In the genomic region with DNA sequence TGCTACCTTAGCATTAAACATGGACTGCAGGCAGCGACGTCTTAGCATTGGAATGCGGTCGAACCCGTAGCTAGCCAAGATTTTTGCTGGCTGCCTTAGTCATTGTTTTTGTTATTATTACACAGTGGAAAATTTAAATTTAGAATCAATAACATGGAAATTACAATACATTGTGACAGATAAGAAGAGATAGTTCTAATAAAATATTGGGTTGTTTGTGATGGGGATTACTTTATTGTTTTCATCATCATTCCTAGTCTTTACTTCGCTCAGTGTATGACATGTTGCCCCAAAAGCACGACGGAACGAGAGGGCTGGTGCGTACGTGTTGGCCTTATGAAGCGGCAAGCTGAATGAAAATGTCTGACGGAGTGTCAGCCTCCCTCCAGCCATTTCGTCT, we compare ENCODE assay signal across 4 fruit fly cellular contexts.
A peak's percentile ranks its signal among the peaks of the same experiment; 100 is the strongest.
TF ChIP-seq lines count a peak whose summit lies in the region.

No protein-coding gene starts in this region.

- peak; percentile 32 for TF ChIP-seq CTCF in whole organism, embryonic (GFP tag; optimal IDR thresholded peaks at IDR 0.05; lab: Kevin White, UChicago)

TF ChIP-seq in whole organism, embryonic, 481 proteins besides CTCF, POLR2A, EP300 and RAD21 (continues in another document):
- TF ChIP-seq CG6791 (GFP tag; IDR thresholded peaks at IDR 0.05; lab: Robert Waterston, UW; ENCODE audit: partially characterized antibody) (no peak), HLH3B (GFP tag; IDR thresholded peaks at IDR 0.05; lab: Robert Waterston, UW) (peak; percentile 88), CG10543 (GFP tag; optimal IDR thresholded peaks at IDR 0.05; lab: Kevin White, UChicago) (peak; percentile 86), CG6175 (GFP tag; IDR thresholded peaks at IDR 0.05; lab: Robert Waterston, UW) (peak; percentile 86), chinmo (GFP tag; IDR thresholded peaks at IDR 0.05; lab: Robert Waterston, UW; ENCODE audit: partially characterized antibody) (no peak), Side (GFP tag; optimal IDR thresholded peaks at IDR 0.05; lab: Kevin White, UChicago) (peak; percentile 82), Nf-YA (GFP tag; IDR thresholded peaks at IDR 0.05; lab: Robert Waterston, UW) (peak; percentile 74; the same call in 1 of the 2 replicates), CG6272 (GFP tag; IDR thresholded peaks at IDR 0.05; lab: Robert Waterston, UW) (peak; percentile 66), Adf1 (GFP tag; IDR thresholded peaks at IDR 0.05; lab: Robert Waterston, UW) (peak; percentile 30; the same call in 1 of the 2 replicates), B-H2 (GFP tag; optimal IDR thresholded peaks at IDR 0.05; lab: Kevin White, UChicago) (no peak), CG3847 (GFP tag; IDR thresholded peaks at IDR 0.05; lab: Robert Waterston, UW) (peak; percentile 74), CG12219 (GFP tag; optimal IDR thresholded peaks at IDR 0.05; lab: Kevin White, UChicago) (peak; percentile 82), CG9609 (GFP tag; optimal IDR thresholded peaks at IDR 0.05; lab: Kevin White, UChicago) (peak; percentile 67), Usf (GFP tag; optimal IDR thresholded peaks at IDR 0.05; lab: Kevin White, UChicago) (peak; percentile 20), Dfd (GFP tag; optimal IDR thresholded peaks at IDR 0.05; lab: Kevin White, UChicago) (no peak), CG3838 (GFP tag; optimal IDR thresholded peaks at IDR 0.05; lab: Kevin White, UChicago) (peak; percentile 18), Bdp1 (GFP tag; optimal IDR thresholded peaks at IDR 0.05; lab: Kevin White, UChicago) (peak; percentile 58), CG2678 (tag; optimal IDR thresholded peaks at IDR 0.05; lab: Kevin White, UChicago) (peak; percentile 92), NC2α (GFP tag; optimal IDR thresholded peaks at IDR 0.05; lab: Kevin White, UChicago) (peak; percentile 46), Vsx1 (GFP tag; optimal IDR thresholded peaks at IDR 0.05; lab: Kevin White, UChicago) (peak; percentile 61), Hey (tag; optimal IDR thresholded peaks at IDR 0.05; lab: Kevin White, UChicago) (peak; percentile 46)

TF ChIP-seq in whole organism, prepupa, 60 proteins besides CTCF, POLR2A, EP300 and RAD21 (continues in another document):
- TF ChIP-seq CG8119 (GFP tag; IDR thresholded peaks at IDR 0.05; lab: Robert Waterston, UW), result peak; percentile 88
- peak; percentile 86 for TF ChIP-seq achi (GFP tag; optimal IDR thresholded peaks at IDR 0.05; lab: Kevin White, UChicago)
- TF ChIP-seq vri (GFP tag; optimal IDR thresholded peaks at IDR 0.05; lab: Kevin White, UChicago), result peak; percentile 3
- peak; percentile 56 for TF ChIP-seq Sox102F (GFP tag; optimal IDR thresholded peaks at IDR 0.05; lab: Kevin White, UChicago)
- TF ChIP-seq Met (GFP tag; optimal IDR thresholded peaks at IDR 0.05; lab: Kevin White, UChicago), result peak; percentile 68
- peak; percentile 43 for TF ChIP-seq Smox (GFP tag; optimal IDR thresholded peaks at IDR 0.05; lab: Kevin White, UChicago)
- TF ChIP-seq CG10631 (GFP tag; optimal IDR thresholded peaks at IDR 0.05; lab: Kevin White, UChicago), result peak; percentile 88
- TF ChIP-seq dsx (GFP tag; optimal IDR thresholded peaks at IDR 0.05; lab: Kevin White, UChicago; ENCODE audit: poor library complexity, severe bottlenecking), result peak; percentile 87
- TF ChIP-seq Sox14 (GFP tag; optimal IDR thresholded peaks at IDR 0.05; lab: Kevin White, UChicago), result peak; percentile 70
- peak; percentile 52 for TF ChIP-seq lz (GFP tag; optimal IDR thresholded peaks at IDR 0.05; lab: Kevin White, UChicago)
- no peak for TF ChIP-seq Eip93F (GFP tag; optimal IDR thresholded peaks at IDR 0.05; lab: Kevin White, UChicago)
- TF ChIP-seq CG11762 (GFP tag; optimal IDR thresholded peaks at IDR 0.05; lab: Kevin White, UChicago; ENCODE audit: insufficient read depth), result peak; percentile 78
- peak; percentile 25 for TF ChIP-seq Ets21C (GFP tag; optimal IDR thresholded peaks at IDR 0.05; lab: Kevin White, UChicago)
- TF ChIP-seq CG1621 (tag; optimal IDR thresholded peaks at IDR 0.05; lab: Kevin White, UChicago), result peak; percentile 88
- TF ChIP-seq fd85E (GFP tag; optimal IDR thresholded peaks at IDR 0.05; lab: Kevin White, UChicago), result peak; percentile 50
- TF ChIP-seq CG6163 (GFP tag; IDR thresholded peaks at IDR 0.05; lab: Robert Waterston, UW), result peak; percentile 93
- peak; percentile 81 for TF ChIP-seq CG9139 (GFP tag; optimal IDR thresholded peaks at IDR 0.05; lab: Kevin White, UChicago)
- TF ChIP-seq CG4318 (GFP tag; optimal IDR thresholded peaks at IDR 0.05; lab: Kevin White, UChicago), result peak; percentile 73
- TF ChIP-seq fkh (GFP tag; optimal IDR thresholded peaks at IDR 0.05; lab: Kevin White, UChicago), result peak; percentile 17
- TF ChIP-seq CG32006 (GFP tag; optimal IDR thresholded peaks at IDR 0.05; lab: Kevin White, UChicago), result peak; percentile 87
- TF ChIP-seq fd59A (GFP tag; optimal IDR thresholded peaks at IDR 0.05; lab: Kevin White, UChicago), result peak; percentile 80

TF ChIP-seq in whole organism, pupa, 21 proteins besides CTCF, POLR2A, EP300 and RAD21:
- peak; percentile 81 for TF ChIP-seq CG12605 (GFP tag; IDR thresholded peaks at IDR 0.05; lab: Robert Waterston, UW)
- TF ChIP-seq CG10348 (GFP tag; IDR thresholded peaks at IDR 0.05; lab: Robert Waterston, UW), result no peak
- TF ChIP-seq gl (tag; optimal IDR thresholded peaks at IDR 0.05; lab: Kevin White, UChicago), result peak; percentile 80
- TF ChIP-seq Snoo (tag; optimal IDR thresholded peaks at IDR 0.05; lab: Kevin White, UChicago), result peak; percentile 40
- peak; percentile 94 for TF ChIP-seq CG4496 (GFP tag; IDR thresholded peaks at IDR 0.05; lab: Robert Waterston, UW)
- TF ChIP-seq CG8301 (tag; optimal IDR thresholded peaks at IDR 0.05; lab: Kevin White, UChicago), result peak; percentile 83
- peak; percentile 89 for TF ChIP-seq CG34367 (tag; optimal IDR thresholded peaks at IDR 0.05; lab: Kevin White, UChicago)
- TF ChIP-seq CG9948 (tag; optimal IDR thresholded peaks at IDR 0.05; lab: Kevin White, UChicago), result peak; percentile 86
- TF ChIP-seq CG15710 (tag; optimal IDR thresholded peaks at IDR 0.05; lab: Kevin White, UChicago), result peak; percentile 89
- TF ChIP-seq Pif1B (GFP tag; optimal IDR thresholded peaks at IDR 0.05; lab: Kevin White, UChicago), result peak; percentile 78
- TF ChIP-seq Ets98B (GFP tag; IDR thresholded peaks at IDR 0.05; lab: Robert Waterston, UW), result peak; percentile 90
- TF ChIP-seq fd96Ca (GFP tag; IDR thresholded peaks at IDR 0.05; lab: Robert Waterston, UW), result peak; percentile 85
- TF ChIP-seq CG32121 (GFP tag; IDR thresholded peaks at IDR 0.05; lab: Robert Waterston, UW), result peak; percentile 90
- TF ChIP-seq CG13204 (GFP tag; optimal IDR thresholded peaks at IDR 0.05; lab: Kevin White, UChicago), result peak; percentile 83
- peak; percentile 89 for TF ChIP-seq CG17806 (tag; optimal IDR thresholded peaks at IDR 0.05; lab: Kevin White, UChicago)
- TF ChIP-seq Pif1A (GFP tag; optimal IDR thresholded peaks at IDR 0.05; lab: Kevin White, UChicago), result peak; percentile 88
- peak; percentile 62; the same call in 1 of the 2 replicates for TF ChIP-seq rn (GFP tag; IDR thresholded peaks at IDR 0.05; lab: Robert Waterston, UW)
- TF ChIP-seq D1 (tag; optimal IDR thresholded peaks at IDR 0.05; lab: Kevin White, UChicago), result peak; percentile 23
- TF ChIP-seq EcR (GFP tag; optimal IDR thresholded peaks at IDR 0.05; lab: Kevin White, UChicago), result peak; percentile 31
- peak; percentile 82 for TF ChIP-seq CG14655 (GFP tag; optimal IDR thresholded peaks at IDR 0.05; lab: Kevin White, UChicago)
- TF ChIP-seq CG8159 (tag; optimal IDR thresholded peaks at IDR 0.05; lab: Kevin White, UChicago), result peak; percentile 88

TF ChIP-seq in whole organism, wandering third instar larva, 38 proteins besides CTCF, POLR2A, EP300 and RAD21:
- TF ChIP-seq h (GFP tag; optimal IDR thresholded peaks at IDR 0.05; lab: Kevin White, UChicago) (peak; percentile 60), Sp1 (GFP tag; optimal IDR thresholded peaks at IDR 0.05; lab: Kevin White, UChicago) (peak; percentile 42), pan (optimal IDR thresholded peaks at IDR 0.05; lab: Kevin White, UChicago) (no peak), HLH106 (tag; optimal IDR thresholded peaks at IDR 0.05; lab: Kevin White, UChicago) (peak; percentile 46), fru (GFP tag; optimal IDR thresholded peaks at IDR 0.05; lab: Kevin White, UChicago) (peak; percentile 78), ey (GFP tag; optimal IDR thresholded peaks at IDR 0.05; lab: Kevin White, UChicago) (peak; percentile 62), dmrt93B (GFP tag; optimal IDR thresholded peaks at IDR 0.05; lab: Kevin White, UChicago) (peak; percentile 21), Hr83 (GFP tag; optimal IDR thresholded peaks at IDR 0.05; lab: Kevin White, UChicago; ENCODE audit: poor library complexity, severe bottlenecking) (no peak), usp (GFP tag; optimal IDR thresholded peaks at IDR 0.05; lab: Kevin White, UChicago) (no peak), psq (GFP tag; optimal IDR thresholded peaks at IDR 0.05; lab: Kevin White, UChicago) (peak; percentile 30), rgr (GFP tag; optimal IDR thresholded peaks at IDR 0.05; lab: Kevin White, UChicago) (peak; percentile 64), foxo (GFP tag; optimal IDR thresholded peaks at IDR 0.05; lab: Kevin White, UChicago) (peak in 1 of 2 experiments; percentile 76), OdsH (GFP tag; optimal IDR thresholded peaks at IDR 0.05; lab: Kevin White, UChicago) (peak; percentile 61), Dfd (GFP tag; optimal IDR thresholded peaks at IDR 0.05; lab: Kevin White, UChicago) (no peak), br (GFP tag; optimal IDR thresholded peaks at IDR 0.05; lab: Kevin White, UChicago) (peak; percentile 52), sv (GFP tag; optimal IDR thresholded peaks at IDR 0.05; lab: Kevin White, UChicago) (peak; percentile 55), CrebA (GFP tag; optimal IDR thresholded peaks at IDR 0.05; lab: Kevin White, UChicago; ENCODE audit: borderline replicate concordance) (no peak), woc (GFP tag; optimal IDR thresholded peaks at IDR 0.05; lab: Kevin White, UChicago) (peak; percentile 37), Hnf4 (GFP tag; optimal IDR thresholded peaks at IDR 0.05; lab: Kevin White, UChicago) (peak; percentile 68)
